Worm (Caenorhabditis elegans) whole organism, mixed stage, embryonic: ENCODE measurements around the gene W03F8.4.

Experiments used
- ceh-43 ChIP-seq: fragments of 200-800 bp; sonication (Bioruptor generic); optimal IDR thresholded peaks from 2 replicates; lab custom pipeline; 2018; ENCODE audit warnings: mild to moderate bottlenecking, missing genetic modification characterization, moderate library complexity, missing compliant biosample characterization
- elt-1 ChIP-seq: sonication (generic microtip); optimal IDR thresholded peaks from 2 replicates; lab custom pipeline; 2017; ENCODE audit warnings: missing genetic modification characterization, mild to moderate bottlenecking, missing compliant biosample characterization, antibody characterized with exemption, moderate library complexity, borderline replicate concordance; ENCODE audit not compliant: insufficient read depth
- lsy-2 ChIP-seq: fragments of 150-350 bp; optimal IDR thresholded peaks from 2 replicates; lab custom pipeline; 2014; ENCODE audit warnings: missing biosample characterization, missing genetic modification characterization
- mab-5 ChIP-seq: fragments of 150-350 bp; optimal IDR thresholded peaks from 2 replicates; lab custom pipeline; 2014; ENCODE audit warnings: missing biosample characterization, missing genetic modification characterization
- nhr-12 ChIP-seq: fragments of 150-350 bp; optimal IDR thresholded peaks from 2 replicates; lab custom pipeline; 2014; ENCODE audit warnings: missing biosample characterization, missing genetic modification characterization
- nhr-237 ChIP-seq: fragments of 150-350 bp; optimal IDR thresholded peaks from 2 replicates; lab custom pipeline; 2014; ENCODE audit warnings: missing biosample characterization, missing genetic modification characterization
- nhr-28 ChIP-seq: fragments of 150-350 bp; optimal IDR thresholded peaks from 2 replicates; lab custom pipeline; 2014; ENCODE audit warnings: missing biosample characterization, missing genetic modification characterization
- nhr-76 ChIP-seq: sonication (generic microtip); optimal IDR thresholded peaks from 2 replicates; lab custom pipeline; 2017; ENCODE audit warnings: missing biosample characterization, missing genetic modification characterization
- snpc-4 ChIP-seq: fragments of 150-350 bp; optimal IDR thresholded peaks from 2 replicates; lab custom pipeline; 2014; ENCODE audit warnings: missing biosample characterization, missing genetic modification characterization
- unc-39 ChIP-seq: fragments of 150-350 bp; optimal IDR thresholded peaks from 2 replicates; lab custom pipeline; 2014; ENCODE audit warnings: missing biosample characterization, missing genetic modification characterization
- unc-62 ChIP-seq: fragments of 150-350 bp; optimal IDR thresholded peaks from 2 replicates; lab custom pipeline; 2014; ENCODE audit warnings: missing biosample characterization, missing genetic modification reagents, missing genetic modification characterization

DNA sequence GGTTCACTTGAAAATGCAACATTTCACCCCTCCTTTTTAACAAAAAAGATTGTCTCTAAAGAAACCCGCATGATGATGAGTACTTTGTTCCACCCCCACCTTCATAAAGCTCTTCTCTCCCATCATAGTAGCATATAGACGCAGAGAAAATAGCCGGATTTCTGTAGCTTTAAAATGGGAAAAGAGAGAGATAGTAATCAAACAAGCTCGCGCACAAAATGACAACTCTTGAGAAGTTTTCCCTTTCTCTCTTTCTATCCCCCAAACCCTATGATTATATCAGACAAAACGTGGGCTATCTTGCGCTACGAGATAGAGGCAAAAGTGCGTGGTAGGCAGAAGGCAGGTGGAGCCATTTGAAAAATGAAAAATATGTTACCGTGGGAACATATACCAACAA, 18.7 kb downstream of the W03F8.4 start:
- TF ChIP-seq nhr-237, result no peak
- no peak for TF ChIP-seq lsy-2 (tag; lab: Kevin White, UChicago)
- no peak for TF ChIP-seq unc-39
- TF ChIP-seq mab-5 (tag; lab: Kevin White, UChicago), result no peak
- TF ChIP-seq unc-62 (GFP tag; lab: Kevin White, UChicago), result no peak
- no peak for TF ChIP-seq ceh-43 (GFP tag; lab: Kevin White, UChicago)
- no peak for TF ChIP-seq nhr-12 (tag; lab: Kevin White, UChicago)
- TF ChIP-seq elt-1, result no peak
- no peak for TF ChIP-seq nhr-28 (tag; lab: Kevin White, UChicago)
- no peak for TF ChIP-seq nhr-76 (tag; lab: Kevin White, UChicago)
- TF ChIP-seq snpc-4, result no peak
